Worm (Caenorhabditis elegans) whole organism, midembryonic: Measurements from ENCODE around the gene C17C3.11.

Experiments
- T22C8.4 ChIP-seq: fragments of 200-800 bp; sonication (Bioruptor generic); IDR thresholded peaks from 2 replicates; pipeline ENCODE4 v1.3.6; 2022; ENCODE audit warnings: missing genetic modification characterization, missing compliant biosample characterization
- cog-1 ChIP-seq: sonication (generic microtip); optimal IDR thresholded peaks from 2 replicates; lab custom pipeline; 2016; ENCODE audit warnings: missing genetic modification characterization, missing compliant biosample characterization
- flt-1 ChIP-seq: fragments of 200-800 bp; sonication (Bioruptor generic); IDR thresholded peaks from 2 replicates; pipeline ENCODE4 v1.3.6; 2022; ENCODE audit warnings: missing genetic modification characterization, missing compliant biosample characterization
- klf-2 ChIP-seq: fragments of 200-800 bp; sonication (Bioruptor generic); conservative IDR thresholded peaks from 2 replicates; pipeline ENCODE4 v1.3.6; 2022; ENCODE audit warnings: missing genetic modification reagents, missing genetic modification characterization, missing compliant biosample characterization
- med-1 ChIP-seq: sonication (generic microtip); optimal IDR thresholded peaks from 2 replicates; lab custom pipeline; 2017; ENCODE audit warnings: missing genetic modification characterization, mild to moderate bottlenecking, missing compliant biosample characterization, antibody characterized with exemption, missing genetic modification reagents; ENCODE audit not compliant: insufficient read depth
- ref-1 ChIP-seq: fragments of 200-800 bp; sonication (Bioruptor generic); conservative IDR thresholded peaks from 2 replicates; pipeline ENCODE4 v1.3.6; 2022; ENCODE audit warnings: missing genetic modification reagents, missing genetic modification characterization, missing compliant biosample characterization
- tab-1 ChIP-seq: fragments of 200-800 bp; sonication (Bioruptor generic); IDR thresholded peaks from 2 replicates; pipeline ENCODE4 v1.3.6; 2022; ENCODE audit warnings: missing genetic modification characterization, missing compliant biosample characterization
- ztf-23 ChIP-seq: fragments of 200-800 bp; sonication (Bioruptor generic); IDR thresholded peaks from 2 replicates; pipeline ENCODE4 v1.3.6; 2022; ENCODE audit warnings: missing genetic modification reagents, missing genetic modification characterization, missing compliant biosample characterization
- ztf-29 ChIP-seq: fragments of 200-800 bp; sonication (Bioruptor generic); IDR thresholded peaks from 2 replicates; pipeline ENCODE4 v1.3.6; 2022; ENCODE audit warnings: missing genetic modification reagents, missing genetic modification characterization, missing compliant biosample characterization

Gene C17C3.11

ce11 chrII:5556431-5556830 lies 18.8 kb downstream of the C17C3.11 start, which contains the start of gene ins-11:
ins-11 (plus strand) TSS chrII:5556731.
- TF ChIP-seq med-1 (GFP tag; lab: Kevin White, UChicago) (no peak), T22C8.4 (GFP tag; lab: Robert Waterston, UW) (no peak), flt-1 (GFP tag; lab: Robert Waterston, UW) (no peak), klf-2 (GFP tag; lab: Robert Waterston, UW) (no peak), ztf-29 (GFP tag; lab: Robert Waterston, UW) (no peak), cog-1 (tag; lab: Kevin White, UChicago) (no peak), ref-1 (no peak), tab-1 (no peak), ztf-23 (GFP tag; lab: Robert Waterston, UW) (no peak)

- TF ChIP-seq med-1 (GFP tag; lab: Kevin White, UChicago), result no peak
- no peak for TF ChIP-seq klf-2 (GFP tag; lab: Robert Waterston, UW)
- TF ChIP-seq ztf-23 (GFP tag; lab: Robert Waterston, UW), result no peak
- TF ChIP-seq T22C8.4 (GFP tag; lab: Robert Waterston, UW), result no peak
- no peak for TF ChIP-seq flt-1 (GFP tag; lab: Robert Waterston, UW)
- TF ChIP-seq tab-1, result no peak
- TF ChIP-seq cog-1 (tag; lab: Kevin White, UChicago), result no peak
- TF ChIP-seq ztf-29 (GFP tag; lab: Robert Waterston, UW), result no peak
- TF ChIP-seq ref-1, result no peak
These were observed 19.5 kb downstream of the C17C3.11 start for ce11 chrII:5557134-5557533.

ce11 chrII:5561392-5561791 lies 23.8 kb downstream of the C17C3.11 start, which contains the start of gene C17C3.3:
C17C3.3 (plus strand) TSS chrII:5561737.
- TF ChIP-seq flt-1 (GFP tag; lab: Robert Waterston, UW) (no peak), cog-1 (tag; lab: Kevin White, UChicago) (no peak), ztf-23 (GFP tag; lab: Robert Waterston, UW) (no peak)

ce11 chrII:5565082-5565623 lies 27.5 kb downstream of the C17C3.11 start:
- TF ChIP-seq ztf-29 (GFP tag; lab: Robert Waterston, UW) (no peak), flt-1 (GFP tag; lab: Robert Waterston, UW) (0 out of 2 replicates have a peak, but pooled peaks have one; percentile 45), klf-2 (GFP tag; lab: Robert Waterston, UW) (no peak)

ce11 chrII:5570272-5570671 lies 32.6 kb downstream of the C17C3.11 start, which contains the start of the genes C17C3.1 and C17C3.15:
C17C3.1 (plus strand) TSS chrII:5570572.
C17C3.15 (plus strand) TSS chrII:5570654.
- TF ChIP-seq ztf-23 (GFP tag; lab: Robert Waterston, UW), result no peak
- no peak for TF ChIP-seq klf-2 (GFP tag; lab: Robert Waterston, UW)

- no peak for TF ChIP-seq ref-1
- no peak for TF ChIP-seq ztf-29 (GFP tag; lab: Robert Waterston, UW)
- no peak for TF ChIP-seq ztf-23 (GFP tag; lab: Robert Waterston, UW)
- TF ChIP-seq med-1 (GFP tag; lab: Kevin White, UChicago), result no peak
- TF ChIP-seq T22C8.4 (GFP tag; lab: Robert Waterston, UW), result no peak
- TF ChIP-seq klf-2 (GFP tag; lab: Robert Waterston, UW), result no peak
- no peak for TF ChIP-seq flt-1 (GFP tag; lab: Robert Waterston, UW)
- no peak for TF ChIP-seq tab-1
- no peak for TF ChIP-seq cog-1 (tag; lab: Kevin White, UChicago)
These were observed 34.6 kb downstream of the C17C3.11 start for ce11 chrII:5572082-5572746.

ce11 chrII:5574925-5575324 lies 37.3 kb downstream of the C17C3.11 start:
- TF ChIP-seq ref-1 (no peak), T22C8.4 (GFP tag; lab: Robert Waterston, UW) (no peak), ztf-29 (GFP tag; lab: Robert Waterston, UW) (no peak), med-1 (GFP tag; lab: Kevin White, UChicago) (no peak), ztf-23 (GFP tag; lab: Robert Waterston, UW) (no peak)

- no peak for TF ChIP-seq ref-1
- TF ChIP-seq ztf-23 (GFP tag; lab: Robert Waterston, UW), result peak; percentile 73
- TF ChIP-seq flt-1 (GFP tag; lab: Robert Waterston, UW), result peak; percentile 87
- TF ChIP-seq tab-1, result peak; percentile 78
- TF ChIP-seq klf-2 (GFP tag; lab: Robert Waterston, UW), result 0 out of 2 replicates have a peak, but pooled peaks have one; percentile 22
- TF ChIP-seq cog-1 (tag; lab: Kevin White, UChicago), result no peak
- peak; percentile 49; the same call in 1 of the 2 replicates for TF ChIP-seq T22C8.4 (GFP tag; lab: Robert Waterston, UW)
These were observed 39.4 kb downstream of the C17C3.11 start for ce11 chrII:5577060-5577459.

ce11 chrII:5578035-5578434 lies 40.4 kb downstream of the C17C3.11 start, which contains the start of gene T25E4.1:
T25E4.1 (plus strand) TSS chrII:5578335.
- TF ChIP-seq tab-1 (no peak), T22C8.4 (GFP tag; lab: Robert Waterston, UW) (no peak), ref-1 (no peak), ztf-29 (GFP tag; lab: Robert Waterston, UW) (no peak), cog-1 (tag; lab: Kevin White, UChicago) (no peak), flt-1 (GFP tag; lab: Robert Waterston, UW) (no peak), ztf-23 (GFP tag; lab: Robert Waterston, UW) (no peak), klf-2 (GFP tag; lab: Robert Waterston, UW) (no peak), med-1 (GFP tag; lab: Kevin White, UChicago) (no peak)

ce11 chrII:5578714-5579113 lies 41.1 kb downstream of the C17C3.11 start:
- TF ChIP-seq ztf-23 (GFP tag; lab: Robert Waterston, UW) (no peak), flt-1 (GFP tag; lab: Robert Waterston, UW) (no peak), ztf-29 (GFP tag; lab: Robert Waterston, UW) (no peak), ref-1 (no peak), cog-1 (tag; lab: Kevin White, UChicago) (no peak), med-1 (GFP tag; lab: Kevin White, UChicago) (no peak), klf-2 (GFP tag; lab: Robert Waterston, UW) (no peak), T22C8.4 (GFP tag; lab: Robert Waterston, UW) (no peak), tab-1 (no peak)
